Worm (Caenorhabditis elegans): ENCODE results near the gene mrp-1.

DNA sequence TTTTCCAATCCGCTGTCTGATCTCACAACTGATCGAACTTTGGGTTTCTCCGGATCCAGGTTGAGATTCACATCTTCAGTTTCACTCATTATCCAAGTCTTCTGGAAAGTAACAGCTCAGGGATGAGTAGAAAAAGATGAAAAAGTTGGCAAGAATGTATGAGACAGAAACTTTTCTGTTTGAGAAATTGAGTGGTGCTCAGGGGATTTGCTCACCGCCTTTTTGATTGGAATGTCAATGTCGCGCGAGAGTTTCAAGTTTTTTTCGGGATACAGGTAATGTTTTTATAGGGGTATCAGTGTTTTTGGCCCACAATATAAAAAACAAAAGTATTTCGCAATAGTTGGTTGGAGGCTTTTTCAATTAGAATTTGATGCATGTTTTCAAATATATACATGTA lies 33.5 kb upstream of the mrp-1 start, which contains the start of gene unc-96:
- no peak for TF ChIP-seq nhr-28 (tag; optimal IDR thresholded peaks at IDR 0.05)
- no peak for TF ChIP-seq mdl-1 (tag; optimal IDR thresholded peaks at IDR 0.05)
- TF ChIP-seq unc-98 (GFP tag; IDR thresholded peaks at IDR 0.05): no peak
- no peak for TF ChIP-seq irx-1 (tag; optimal IDR thresholded peaks at IDR 0.05)
- no peak for TF ChIP-seq lsy-2 (tag; optimal IDR thresholded peaks at IDR 0.05)
- no peak for TF ChIP-seq pag-3 (tag; optimal IDR thresholded peaks at IDR 0.05; ENCODE audit: borderline replicate concordance, insufficient read depth)

All from whole organism, L1 larva.